Worm (Caenorhabditis elegans): ENCODE results near the gene C44H9.6.

The C44H9.6 gene

DNA sequence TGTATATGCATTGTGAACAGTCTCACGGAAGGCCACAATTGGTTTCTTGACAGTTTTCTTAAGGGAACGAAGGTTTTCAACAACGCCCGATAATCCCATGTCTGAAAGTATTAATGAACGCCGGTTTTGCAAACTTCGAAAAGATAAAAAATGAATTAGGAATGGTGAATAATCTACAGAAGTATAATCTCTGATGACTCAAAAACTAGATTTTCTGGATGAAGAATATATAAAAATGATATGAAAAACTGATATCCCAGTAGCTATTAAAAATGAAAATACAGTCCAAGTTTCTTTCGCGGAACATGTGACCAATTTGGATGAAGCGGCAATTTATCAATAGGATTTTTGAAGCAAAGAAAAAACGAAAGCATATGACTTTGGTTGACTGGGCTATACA lies 31.1 kb downstream of the C44H9.6 start, which contains the start of gene ZC443.3:
TSS of gene ZC443.3 (minus strand) at position 101 of the 400 bp plus-strand sequence.
- TF ChIP-seq mdl-1 (tag; optimal IDR thresholded peaks at IDR 0.05) (no peak), ztf-4 (tag; optimal IDR thresholded peaks at IDR 0.05) (no peak), nhr-129 (tag; optimal IDR thresholded peaks at IDR 0.05) (no peak), nhr-21 (tag; optimal IDR thresholded peaks at IDR 0.05) (no peak), dmd-4 (tag; optimal IDR thresholded peaks at IDR 0.05) (no peak), crh-2 (tag; optimal IDR thresholded peaks at IDR 0.05) (no peak), nhr-12 (tag; optimal IDR thresholded peaks at IDR 0.05) (no peak), mab-5 (tag; optimal IDR thresholded peaks at IDR 0.05) (no peak), lin-39 (tag; optimal IDR thresholded peaks at IDR 0.05) (no peak), nhr-25 (tag; optimal IDR thresholded peaks at IDR 0.05) (no peak), nhr-77 (tag; optimal IDR thresholded peaks at IDR 0.05) (no peak), R02D3.7 (tag; optimal IDR thresholded peaks at IDR 0.05) (no peak)

DNA sequence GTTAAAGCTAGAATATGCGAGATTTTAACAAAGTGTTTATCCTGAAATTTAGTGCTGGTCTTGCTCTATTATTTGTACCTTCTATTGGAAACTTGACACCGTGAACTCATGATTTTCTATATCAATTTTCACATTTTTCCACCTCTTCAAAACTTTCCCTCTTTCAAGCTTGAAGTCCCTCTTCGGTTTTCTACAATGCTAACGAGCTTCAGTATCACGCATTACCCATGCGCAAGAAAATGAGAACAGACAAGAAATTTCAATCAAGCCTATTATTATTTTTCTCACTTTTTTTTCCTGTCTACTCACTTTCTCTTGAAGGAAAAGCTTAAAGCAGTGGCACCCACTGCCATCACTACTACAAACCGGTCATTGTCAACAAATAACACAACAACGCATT lies 33.3 kb downstream of the C44H9.6 start:
- TF ChIP-seq lsy-2 (tag; optimal IDR thresholded peaks at IDR 0.05) (peak in 1 of 2 experiments; percentile 5), mab-5 (tag; optimal IDR thresholded peaks at IDR 0.05) (no peak), ama-1 (optimal IDR thresholded peaks at IDR 0.05) (peak; percentile 15)

DNA sequence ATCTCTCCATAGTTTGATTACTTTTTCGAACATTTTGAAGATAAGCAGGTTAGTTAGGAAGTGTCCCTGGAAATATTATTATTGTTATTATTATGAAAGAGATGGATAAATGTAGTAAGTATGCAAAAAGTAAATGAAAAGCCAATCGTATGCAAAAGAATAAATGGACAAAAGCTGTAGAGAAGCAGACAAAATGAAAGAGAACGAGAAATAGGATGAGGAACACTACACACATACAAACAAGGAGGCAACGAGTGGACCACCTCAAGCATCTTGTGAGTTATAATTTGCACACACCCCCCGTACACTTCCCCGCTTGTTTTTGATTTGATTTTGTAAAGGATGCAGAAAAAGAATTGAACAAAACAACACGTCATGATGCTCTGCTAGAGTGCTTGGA lies 34.0 kb downstream of the C44H9.6 start, which contains the start of gene ZC443.2:
TSS of gene ZC443.2 (minus strand) at position 67 of the 400 bp plus-strand sequence.
- TF ChIP-seq nhr-12 (tag; optimal IDR thresholded peaks at IDR 0.05) (no peak), unc-55 (GFP tag; optimal IDR thresholded peaks at IDR 0.05) (peak; percentile 64), aly-2 (tag; optimal IDR thresholded peaks at IDR 0.05) (no peak)

DNA sequence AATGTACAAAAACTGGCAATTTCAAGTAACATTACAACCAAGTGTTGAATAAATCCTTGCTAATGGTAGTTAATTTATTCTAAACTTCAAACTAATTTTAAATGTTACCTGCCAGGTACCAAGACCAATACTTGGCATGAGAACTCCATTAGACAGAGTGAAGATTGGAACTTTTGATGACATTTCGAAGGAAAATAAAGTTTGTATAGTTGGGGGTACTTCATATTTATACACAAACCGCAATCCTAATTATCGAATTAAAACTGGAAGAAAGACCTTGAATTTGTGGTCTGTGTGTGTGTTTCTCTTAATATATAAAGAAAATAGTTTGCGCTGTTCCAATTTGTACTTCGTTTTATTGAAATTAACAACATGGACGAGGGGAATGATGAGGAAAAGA lies 35.3 kb downstream of the C44H9.6 start, which contains the start of gene ZC443.1:
TSS of gene ZC443.1 (minus strand) at position 205 of the 400 bp plus-strand sequence.
- no peak for TF ChIP-seq C34F6.9 (tag; optimal IDR thresholded peaks at IDR 0.05)
- TF ChIP-seq lsy-2 (tag; optimal IDR thresholded peaks at IDR 0.05): no peak
- TF ChIP-seq alr-1 (tag; optimal IDR thresholded peaks at IDR 0.05): no peak
- TF ChIP-seq aly-2 (tag; optimal IDR thresholded peaks at IDR 0.05): no peak

DNA sequence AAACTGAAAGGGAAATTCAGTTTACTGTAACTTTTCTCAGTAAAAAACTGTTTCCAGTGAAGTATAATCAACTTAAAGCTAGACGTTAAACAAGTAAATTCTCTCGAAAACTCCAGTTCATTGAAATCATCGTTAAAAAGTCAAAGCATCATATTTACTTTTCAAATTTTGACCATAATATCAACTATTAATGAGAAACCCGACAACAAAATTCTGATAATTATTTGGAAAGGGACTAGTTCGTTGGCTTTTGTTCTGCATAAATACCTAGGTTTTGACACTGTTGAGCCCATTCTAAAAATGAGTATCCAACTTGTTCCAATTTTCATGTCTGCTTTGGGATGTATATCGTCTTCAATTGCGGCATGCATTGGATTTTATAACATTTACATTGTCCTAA lies 39.0 kb downstream of the C44H9.6 start, which contains the start of gene ZC443.7:
TSS of gene ZC443.7 (plus strand) at position 301 of the 400 bp plus-strand sequence.
- TF ChIP-seq blmp-1 (tag; optimal IDR thresholded peaks at IDR 0.05; ENCODE audit: insufficient read depth): no peak
- TF ChIP-seq unc-39 (tag; optimal IDR thresholded peaks at IDR 0.05): no peak
- TF ChIP-seq Y55F3AM.14 (GFP tag; optimal IDR thresholded peaks at IDR 0.05): no peak
- no peak for TF ChIP-seq ama-1 (optimal IDR thresholded peaks at IDR 0.05)
- TF ChIP-seq alr-1 (tag; optimal IDR thresholded peaks at IDR 0.05): no peak
- no peak for TF ChIP-seq sem-4 (tag; optimal IDR thresholded peaks at IDR 0.05)
- no peak for TF ChIP-seq F13H6.1 (tag; optimal IDR thresholded peaks at IDR 0.05)
- no peak for TF ChIP-seq nhr-129 (tag; optimal IDR thresholded peaks at IDR 0.05)
- no peak for TF ChIP-seq sma-9 (GFP tag; optimal IDR thresholded peaks at IDR 0.05)
- TF ChIP-seq sma-9 (tag; optimal IDR thresholded peaks at IDR 0.05): no peak
- TF ChIP-seq nhr-77 (tag; optimal IDR thresholded peaks at IDR 0.05): no peak
- TF ChIP-seq nhr-237 (tag; optimal IDR thresholded peaks at IDR 0.05): no peak
- TF ChIP-seq nhr-25 (tag; optimal IDR thresholded peaks at IDR 0.05): no peak

DNA sequence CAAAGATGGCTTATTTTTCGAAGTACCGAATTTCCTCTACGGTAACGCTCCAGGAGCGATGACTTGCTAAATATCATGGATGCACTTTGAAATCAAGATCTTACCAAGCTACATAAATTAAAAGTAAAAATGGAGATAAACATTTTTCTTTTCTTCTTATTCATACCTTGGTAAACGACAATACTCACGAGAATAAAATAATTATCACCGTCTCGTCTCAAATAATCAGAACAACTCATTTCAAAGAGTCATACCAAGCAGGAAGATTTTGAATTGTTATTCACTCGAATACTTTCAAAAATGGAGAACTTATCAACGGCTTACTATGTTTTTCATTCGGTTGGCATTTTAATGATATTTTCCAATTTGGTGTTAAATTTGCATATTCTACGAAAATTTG lies 41.9 kb downstream of the C44H9.6 start, which contains the start of gene srbc-45:
TSS of gene srbc-45 (plus strand) at position 301 of the 400 bp plus-strand sequence.
- TF ChIP-seq C34F6.9 (tag; optimal IDR thresholded peaks at IDR 0.05): no peak
- TF ChIP-seq unc-39 (tag; optimal IDR thresholded peaks at IDR 0.05): no peak
- TF ChIP-seq nhr-77 (tag; optimal IDR thresholded peaks at IDR 0.05): no peak
- TF ChIP-seq ZK546.5 (tag; optimal IDR thresholded peaks at IDR 0.05): no peak
- TF ChIP-seq unc-62 (GFP tag; optimal IDR thresholded peaks at IDR 0.05): no peak
- TF ChIP-seq peb-1 (tag; optimal IDR thresholded peaks at IDR 0.05): no peak
- TF ChIP-seq elt-1 (tag; optimal IDR thresholded peaks at IDR 0.05): no peak
- no peak for TF ChIP-seq alr-1 (tag; optimal IDR thresholded peaks at IDR 0.05)
- TF ChIP-seq lin-13 (GFP tag; optimal IDR thresholded peaks at IDR 0.05): no peak
- TF ChIP-seq snpc-4 (tag; optimal IDR thresholded peaks at IDR 0.05): no peak
- no peak for TF ChIP-seq lsy-2 (tag; optimal IDR thresholded peaks at IDR 0.05)
- no peak for TF ChIP-seq gmeb-1 (tag; optimal IDR thresholded peaks at IDR 0.05)
- no peak for TF ChIP-seq ceh-16 (tag; optimal IDR thresholded peaks at IDR 0.05)
- TF ChIP-seq F13H6.1 (tag; optimal IDR thresholded peaks at IDR 0.05): no peak
